Worm (Caenorhabditis elegans) whole organism, L3 larva: ENCODE measurements around the gene ZK512.8.

Experiments
- R02D3.7 ChIP-seq: fragments of 150-350 bp; optimal IDR thresholded peaks from 2 replicates; lab custom pipeline; 2014; ENCODE audit warnings: missing biosample characterization, missing genetic modification characterization
- ceh-16 ChIP-seq: sonication (generic microtip); optimal IDR thresholded peaks from 2 replicates; lab custom pipeline; 2017; ENCODE audit warnings: missing biosample characterization, missing genetic modification characterization
- ceh-28 ChIP-seq: fragments of 150-350 bp; optimal IDR thresholded peaks from 2 replicates; lab custom pipeline; 2014; ENCODE audit warnings: missing biosample characterization, missing genetic modification reagents, missing genetic modification characterization
- ceh-82 ChIP-seq: fragments of 150-350 bp; optimal IDR thresholded peaks from 2 replicates; lab custom pipeline; 2014; ENCODE audit warnings: missing biosample characterization, missing genetic modification characterization
- daf-12 ChIP-seq: fragments of 150-350 bp; optimal IDR thresholded peaks from 2 replicates; lab custom pipeline; 2014; ENCODE audit warnings: missing biosample characterization, missing genetic modification reagents, missing genetic modification characterization
- egl-27 ChIP-seq: sonication (generic microtip); optimal IDR thresholded peaks from 4 replicates; lab custom pipeline; 2017; ENCODE audit warnings: missing biosample characterization, missing genetic modification reagents, missing genetic modification characterization
- egl-5 ChIP-seq: fragments of 150-350 bp; optimal IDR thresholded peaks from 2 replicates; lab custom pipeline; 2017; ENCODE audit warnings: missing biosample characterization, missing genetic modification reagents, missing genetic modification characterization, inconsistent platforms
- elt-1 ChIP-seq: fragments of 150-350 bp; optimal IDR thresholded peaks from 2 replicates; lab custom pipeline; 2014; ENCODE audit warnings: missing biosample characterization, missing genetic modification characterization
- elt-2 ChIP-seq: sonication (generic microtip); optimal IDR thresholded peaks from 2 replicates; lab custom pipeline; 2016; ENCODE audit warnings: missing genetic modification reagents, mild to moderate bottlenecking, missing genetic modification characterization, missing compliant biosample characterization
- fkh-10 ChIP-seq: sonication (generic microtip); optimal IDR thresholded peaks from 2 replicates; lab custom pipeline; 2017; ENCODE audit warnings: missing biosample characterization, missing genetic modification reagents, missing genetic modification characterization
- fkh-2 ChIP-seq: fragments of 150-350 bp; optimal IDR thresholded peaks from 2 replicates; lab custom pipeline; 2014; ENCODE audit warnings: missing biosample characterization, missing genetic modification reagents, missing genetic modification characterization
- fos-1 ChIP-seq: fragments of 150-350 bp; optimal IDR thresholded peaks from 2 replicates; lab custom pipeline; 2014; ENCODE audit warnings: missing biosample characterization, missing genetic modification characterization
- hmg-11 ChIP-seq: sonication (generic microtip); optimal IDR thresholded peaks from 2 replicates; lab custom pipeline; 2016; ENCODE audit warnings: missing genetic modification characterization, missing compliant biosample characterization
- jun-1 ChIP-seq: fragments of 150-350 bp; optimal IDR thresholded peaks from 2 replicates; lab custom pipeline; 2014; ENCODE audit warnings: missing biosample characterization, missing genetic modification reagents, missing genetic modification characterization
- lin-15B ChIP-seq: fragments of 150-350 bp; optimal IDR thresholded peaks from 2 replicates; lab custom pipeline; 2014; ENCODE audit warnings: missing biosample characterization, missing genetic modification characterization
- lin-39 ChIP-seq: fragments of 150-350 bp; optimal IDR thresholded peaks from 2 replicates; lab custom pipeline; 2018; ENCODE audit warnings: missing biosample characterization, missing genetic modification reagents, missing genetic modification characterization
- lsy-12 ChIP-seq: sonication (generic microtip); optimal IDR thresholded peaks from 2 replicates; lab custom pipeline; 2016; ENCODE audit warnings: mild to moderate bottlenecking, missing genetic modification characterization, missing compliant biosample characterization
- mdl-1 ChIP-seq: fragments of 150-350 bp; optimal IDR thresholded peaks from 2 replicates; lab custom pipeline; 2014; ENCODE audit warnings: missing biosample characterization, missing genetic modification characterization
- mml-1 ChIP-seq: fragments of 150-350 bp; sonication (generic microtip); optimal IDR thresholded peaks from 3 replicates; lab custom pipeline; 2014; ENCODE audit warnings: missing biosample characterization, missing genetic modification characterization
- nfya-1 ChIP-seq: sonication (generic microtip); optimal IDR thresholded peaks from 2 replicates; lab custom pipeline; 2017; ENCODE audit warnings: missing genetic modification characterization, mild to moderate bottlenecking, missing compliant biosample characterization, antibody characterized with exemption, moderate library complexity; ENCODE audit not compliant: insufficient read depth
- nhr-11 ChIP-seq: fragments of 150-350 bp; optimal IDR thresholded peaks from 2 replicates; lab custom pipeline; 2014; ENCODE audit warnings: missing biosample characterization, missing genetic modification characterization
- nhr-12 ChIP-seq: fragments of 150-350 bp; optimal IDR thresholded peaks from 2 replicates; lab custom pipeline; 2014; ENCODE audit warnings: missing biosample characterization, missing genetic modification characterization
- nhr-23 ChIP-seq: fragments of 150-350 bp; optimal IDR thresholded peaks from 2 replicates; lab custom pipeline; 2014; ENCODE audit warnings: missing biosample characterization, missing genetic modification reagents, missing genetic modification characterization
- nhr-237 ChIP-seq: fragments of 150-350 bp; optimal IDR thresholded peaks from 2 replicates; lab custom pipeline; 2014; ENCODE audit warnings: missing biosample characterization, missing genetic modification characterization
- nhr-25 ChIP-seq: sonication (generic microtip); optimal IDR thresholded peaks from 2 replicates; lab custom pipeline; 2017; ENCODE audit warnings: missing biosample characterization, missing genetic modification characterization
- nhr-43 ChIP-seq: sonication (generic microtip); optimal IDR thresholded peaks from 2 replicates; lab custom pipeline; 2016; ENCODE audit warnings: mild to moderate bottlenecking, missing genetic modification characterization, missing compliant biosample characterization; ENCODE audit not compliant: poor library complexity, severe bottlenecking
- nhr-67 ChIP-seq: fragments of 150-350 bp; optimal IDR thresholded peaks from 2 replicates; lab custom pipeline; 2014; ENCODE audit warnings: missing biosample characterization, missing genetic modification characterization
- nhr-77 ChIP-seq: fragments of 150-350 bp; optimal IDR thresholded peaks from 2 replicates; lab custom pipeline; 2014; ENCODE audit warnings: missing biosample characterization, missing genetic modification characterization
- pha-4 ChIP-seq: fragments of 150-350 bp; optimal IDR thresholded peaks from 2 replicates; lab custom pipeline; 2014; ENCODE audit warnings: missing biosample characterization, missing genetic modification reagents, missing genetic modification characterization
- sea-2 ChIP-seq: fragments of 150-350 bp; sonication (generic microtip); optimal IDR thresholded peaks from 4 replicates; lab custom pipeline; 2014; ENCODE audit warnings: missing biosample characterization, missing genetic modification reagents, missing genetic modification characterization
- snpc-4 ChIP-seq: fragments of 150-350 bp; optimal IDR thresholded peaks from 2 replicates; lab custom pipeline; 2014; ENCODE audit warnings: missing biosample characterization, missing genetic modification characterization
- tbx-2 ChIP-seq: sonication (generic microtip); optimal IDR thresholded peaks from 2 replicates; lab custom pipeline; 2016; ENCODE audit warnings: mild to moderate bottlenecking, missing genetic modification characterization, missing compliant biosample characterization
- unc-39 ChIP-seq: sonication (generic microtip); optimal IDR thresholded peaks from 4 replicates; lab custom pipeline; 2017; ENCODE audit warnings: missing biosample characterization, missing genetic modification characterization
- zag-1 ChIP-seq: fragments of 150-350 bp; optimal IDR thresholded peaks from 2 replicates; lab custom pipeline; 2014; ENCODE audit warnings: missing biosample characterization, missing genetic modification characterization
- ztf-11 ChIP-seq: fragments of 150-350 bp; optimal IDR thresholded peaks from 2 replicates; lab custom pipeline; 2014; ENCODE audit warnings: missing biosample characterization, missing genetic modification characterization
- ztf-4 ChIP-seq: fragments of 150-350 bp; optimal IDR thresholded peaks from 2 replicates; lab custom pipeline; 2014; ENCODE audit warnings: missing biosample characterization, missing genetic modification characterization

ZK512.8 gene

ce11 chrIII:9105653-9106052 lies 40.2 kb upstream of the ZK512.8 start:
- TF ChIP-seq ztf-11 (tag; lab: Kevin White, UChicago) (no peak), lin-39 (tag; lab: Kevin White, UChicago) (no peak), daf-12 (no peak), mdl-1 (tag; lab: Kevin White, UChicago) (no peak), nhr-77 (tag; lab: Kevin White, UChicago) (no peak), elt-1 (no peak), fkh-2 (tag; lab: Kevin White, UChicago) (no peak), tbx-2 (tag; lab: Kevin White, UChicago) (no peak), snpc-4 (tag; lab: Kevin White, UChicago) (no peak), nhr-43 (tag; lab: Kevin White, UChicago) (no peak), ceh-82 (no peak), ceh-16 (no peak), unc-39 (tag; lab: Kevin White, UChicago) (no peak), mml-1 (tag; lab: Kevin White, UChicago) (no peak), nhr-237 (tag; lab: Kevin White, UChicago) (no peak), fos-1 (tag; lab: Kevin White, UChicago) (no peak), zag-1 (no peak), ztf-4 (tag; lab: Kevin White, UChicago) (no peak), fkh-10 (GFP tag; lab: Kevin White, UChicago) (no peak), hmg-11 (tag; lab: Kevin White, UChicago) (no peak)
- TF ChIP-seq, all 47 proteins: peak for 0

DNA sequence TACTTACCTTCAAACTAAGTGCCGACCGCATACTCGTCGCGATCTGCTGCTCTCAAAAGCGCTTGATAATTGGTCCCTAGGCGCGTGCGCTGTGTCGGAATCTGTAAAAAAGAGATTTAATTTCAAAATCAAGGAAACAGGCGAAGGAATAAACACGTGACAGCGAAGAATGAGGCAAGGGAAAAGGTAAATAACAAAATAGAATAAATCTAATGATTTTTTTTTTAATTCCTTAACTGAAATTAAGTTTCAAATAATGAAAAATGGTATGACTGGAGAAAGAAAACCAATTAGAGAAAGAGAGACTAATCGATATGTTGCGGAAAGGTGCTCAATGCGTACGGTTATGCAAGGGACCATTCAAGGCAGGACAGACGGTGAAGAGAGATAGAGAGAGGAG lies 36.7 kb upstream of the ZK512.8 start, which contains the start of gene cya-1:
TSS of gene cya-1 (minus strand) at position 101 of the 400 bp plus-strand sequence.
- TF ChIP-seq nhr-11 (no peak), mdl-1 (tag; lab: Kevin White, UChicago) (no peak), tbx-2 (tag; lab: Kevin White, UChicago) (no peak), lin-15B (tag; lab: Kevin White, UChicago) (no peak), egl-27 (no peak), jun-1 (no peak), daf-12 (no peak), nhr-23 (tag; lab: Kevin White, UChicago) (no peak), hmg-11 (tag; lab: Kevin White, UChicago) (no peak), nhr-12 (tag; lab: Kevin White, UChicago) (no peak), zag-1 (no peak), nhr-43 (tag; lab: Kevin White, UChicago) (no peak), nhr-67 (tag; lab: Kevin White, UChicago) (no peak), unc-39 (tag; lab: Kevin White, UChicago) (no peak), ceh-28 (tag; lab: Kevin White, UChicago) (no peak), R02D3.7 (tag; lab: Kevin White, UChicago) (no peak)

DNA sequence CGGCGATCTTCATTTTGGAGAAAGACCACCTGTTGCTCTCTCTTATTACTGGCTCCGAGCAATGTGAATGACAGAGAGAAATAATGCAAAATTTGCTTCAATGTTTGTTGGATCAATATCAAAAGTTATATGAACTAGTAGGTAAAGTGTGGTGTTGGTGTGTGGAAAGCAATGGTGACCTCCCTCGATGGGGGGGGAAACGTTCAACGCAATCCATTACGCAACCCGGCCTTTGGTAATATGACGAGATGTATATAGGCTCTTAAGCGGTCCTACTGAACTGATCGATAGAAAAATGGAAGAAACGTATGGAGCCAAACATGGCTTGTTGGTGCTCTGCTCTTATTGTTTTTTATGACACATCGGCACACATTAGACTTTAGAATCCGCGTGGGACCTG lies 36.1 kb upstream of the ZK512.8 start:
- TF ChIP-seq nhr-77 (tag; lab: Kevin White, UChicago): no peak
- no peak for TF ChIP-seq jun-1
- TF ChIP-seq unc-39 (tag; lab: Kevin White, UChicago): no peak
- no peak for TF ChIP-seq zag-1
- no peak for TF ChIP-seq ceh-82
- TF ChIP-seq daf-12: no peak
- no peak for TF ChIP-seq lsy-12 (tag; lab: Kevin White, UChicago)
- no peak for TF ChIP-seq nfya-1
- no peak for TF ChIP-seq fos-1 (tag; lab: Kevin White, UChicago)
- TF ChIP-seq mml-1 (tag; lab: Kevin White, UChicago): no peak
- TF ChIP-seq elt-1: no peak
- TF ChIP-seq ztf-11 (tag; lab: Kevin White, UChicago): no peak
- TF ChIP-seq pha-4 (tag; lab: Kevin White, UChicago): no peak
- no peak for TF ChIP-seq sea-2 (GFP tag; lab: Kevin White, UChicago)
- no peak for TF ChIP-seq fkh-2 (tag; lab: Kevin White, UChicago)

- TF ChIP-seq egl-5 (tag; lab: Kevin White, UChicago) (no peak), elt-2 (peak; percentile 46), nhr-25 (peak; percentile 17)
Measured at ce11 chrIII:9110270-9110669, 35.6 kb upstream of the ZK512.8 start.
